Comparison of ENCODE assay signal across 7 worm cellular contexts in genomic region chrX:8640654-8641053, ce11.
TF ChIP-seq lines count a peak whose summit lies in the region.

No protein-coding gene starts in this region.

TF ChIP-seq in whole organism, L1 larva, 84 proteins besides CTCF, POLR2A, EP300 and RAD21 (continues in another document):
- TF ChIP-seq nhr-85 (tag; lab: Kevin White, UChicago) (peak; percentile 38), efl-1 (optimal IDR thresholded peaks at IDR 0.05; lab: Kevin White, UChicago) (no peak), efl-1 (GFP tag; optimal IDR thresholded peaks at IDR 0.05 in 1 of 2; lab: Kevin White, UChicago) (no peak), pag-3 (tag; optimal IDR thresholded peaks at IDR 0.05; lab: Kevin White, UChicago; ENCODE audit: borderline replicate concordance, insufficient read depth) (no peak), mef-2 (tag; optimal IDR thresholded peaks at IDR 0.05; lab: Kevin White, UChicago) (no peak), elt-2 (tag; optimal IDR thresholded peaks at IDR 0.05; lab: Kevin White, UChicago) (peak; percentile 12), vab-15 (tag; optimal IDR thresholded peaks at IDR 0.05; lab: Kevin White, UChicago) (no peak), rnt-1 (tag; optimal IDR thresholded peaks at IDR 0.05; lab: Kevin White, UChicago) (no peak), isw-1 (GFP tag; IDR thresholded peaks at IDR 0.05; lab: Robert Waterston, UW) (no peak), nhr-20 (tag; optimal IDR thresholded peaks at IDR 0.05; lab: Kevin White, UChicago) (peak; percentile 17), lin-35 (GFP tag; optimal IDR thresholded peaks at IDR 0.05; lab: Kevin White, UChicago) (peak in 1 of 2 experiments; percentile 20), fkh-8 (tag; optimal IDR thresholded peaks at IDR 0.05; lab: Kevin White, UChicago) (no peak), skn-1 (tag; optimal IDR thresholded peaks at IDR 0.05; lab: Kevin White, UChicago) (no peak)

TF ChIP-seq in whole organism, L2 larva, 48 proteins besides CTCF, POLR2A, EP300 and RAD21:
- peak; percentile 1 for TF ChIP-seq fos-1 (tag; optimal IDR thresholded peaks at IDR 0.05; lab: Kevin White, UChicago)
- TF ChIP-seq nhr-77 (tag; optimal IDR thresholded peaks at IDR 0.05; lab: Kevin White, UChicago), result no peak
- peak; percentile 13 for TF ChIP-seq sma-3 (GFP tag; optimal IDR thresholded peaks at IDR 0.05; lab: Kevin White, UChicago)
- peak; percentile 18 for TF ChIP-seq sma-9 (GFP tag; optimal IDR thresholded peaks at IDR 0.05; lab: Kevin White, UChicago)
- no peak for TF ChIP-seq sma-9 (tag; optimal IDR thresholded peaks at IDR 0.05; lab: Kevin White, UChicago)
- TF ChIP-seq elt-1 (tag; optimal IDR thresholded peaks at IDR 0.05; lab: Kevin White, UChicago), result no peak
- TF ChIP-seq crh-2 (tag; optimal IDR thresholded peaks at IDR 0.05; lab: Kevin White, UChicago), result peak; percentile 11
- no peak for TF ChIP-seq elt-3 (tag; optimal IDR thresholded peaks at IDR 0.05; lab: Kevin White, UChicago)

TF ChIP-seq in whole organism, L3 larva, 47 proteins besides CTCF, POLR2A, EP300 and RAD21:
- no peak for TF ChIP-seq skn-1 (tag; optimal IDR thresholded peaks at IDR 0.05; lab: Kevin White, UChicago)
- TF ChIP-seq daf-12 (tag; optimal IDR thresholded peaks at IDR 0.05; lab: Kevin White, UChicago), result no peak
- peak; percentile 16 for TF ChIP-seq elt-2 (tag; optimal IDR thresholded peaks at IDR 0.05; lab: Kevin White, UChicago)
- TF ChIP-seq hmg-11 (tag; optimal IDR thresholded peaks at IDR 0.05; lab: Kevin White, UChicago), result no peak
- TF ChIP-seq nhr-43 (tag; optimal IDR thresholded peaks at IDR 0.05; lab: Kevin White, UChicago; ENCODE audit: poor library complexity, severe bottlenecking), result peak; percentile 49
TF ChIP-seq in whole organism, L3 larva: peak in this region for 2.

TF ChIP-seq in whole organism, L4 larva, 104 proteins besides CTCF, POLR2A, EP300 and RAD21 (continues in another document):
- peak; percentile 9 to 81 for TF ChIP-seq daf-16 (GFP tag; optimal IDR thresholded peaks at IDR 0.05; lab: Kevin White, UChicago)
- TF ChIP-seq daf-16 (tag; optimal IDR thresholded peaks at IDR 0.05; lab: Kevin White, UChicago), result peak; percentile 57
- TF ChIP-seq aha-1 (tag; lab: Kevin White, UChicago), result peak; percentile 34
- peak; percentile 62; the same call in 1 of the 2 replicates for TF ChIP-seq mdt-29 (GFP tag; IDR thresholded peaks at IDR 0.05; lab: Robert Waterston, UW)
- TF ChIP-seq ctbp-1 (GFP tag; IDR thresholded peaks at IDR 0.05; lab: Robert Waterston, UW), result 0 out of 2 replicates have a peak, but pooled peaks have one; percentile 40
- 0 out of 2 replicates have a peak, but pooled peaks have one; percentile 57 for TF ChIP-seq arid-1 (GFP tag; conservative IDR thresholded peaks at IDR 0.05; lab: Robert Waterston, UW)
- no peak for TF ChIP-seq ztf-7 (tag; optimal IDR thresholded peaks at IDR 0.05; lab: Kevin White, UChicago)
- TF ChIP-seq zfp-3 (GFP tag; conservative IDR thresholded peaks at IDR 0.05; lab: Robert Waterston, UW), result 0 out of 2 replicates have a peak, but pooled peaks have one; percentile 19
- TF ChIP-seq nhr-102 (tag; optimal IDR thresholded peaks at IDR 0.05; lab: Kevin White, UChicago), result peak; percentile 49
- peak; percentile 65 for TF ChIP-seq ceh-44 (GFP tag; IDR thresholded peaks at IDR 0.05; lab: Robert Waterston, UW)
- peak; percentile 65 for TF ChIP-seq mes-2 (tag; optimal IDR thresholded peaks at IDR 0.05; lab: Kevin White, UChicago; ENCODE audit: poor library complexity, severe bottlenecking)
- no peak for TF ChIP-seq nhr-111 (GFP tag; optimal IDR thresholded peaks at IDR 0.05; lab: Kevin White, UChicago)
- TF ChIP-seq lsy-2 (tag; optimal IDR thresholded peaks at IDR 0.05; lab: Kevin White, UChicago), result no peak
- TF ChIP-seq F26F4.8 (GFP tag; conservative IDR thresholded peaks at IDR 0.05; lab: Robert Waterston, UW), result 0 out of 2 replicates have a peak, but pooled peaks have one; percentile 45
- 0 out of 2 replicates have a peak, but pooled peaks have one; percentile 14 for TF ChIP-seq Y48G9A.11 (GFP tag; IDR thresholded peaks at IDR 0.05; lab: Robert Waterston, UW)

TF ChIP-seq in whole organism, early embryonic, 17 proteins besides CTCF, POLR2A, EP300 and RAD21:
- no peak for TF ChIP-seq ama-1 (optimal IDR thresholded peaks at IDR 0.05; lab: Kevin White, UChicago)
- TF ChIP-seq pes-1 (GFP tag; IDR thresholded peaks at IDR 0.05; lab: Robert Waterston, UW), result peak; percentile 47; the same call in 1 of the 2 replicates
- no peak for TF ChIP-seq tra-4 (tag; optimal IDR thresholded peaks at IDR 0.05; lab: Kevin White, UChicago)
- no peak for TF ChIP-seq scrt-1 (GFP tag; IDR thresholded peaks at IDR 0.05; lab: Robert Waterston, UW)
- TF ChIP-seq flt-1 (GFP tag; IDR thresholded peaks at IDR 0.05; lab: Robert Waterston, UW), result 0 out of 2 replicates have a peak, but pooled peaks have one; percentile 47
- peak; percentile 62; the same call in 1 of the 2 replicates for TF ChIP-seq tbx-11 (GFP tag; IDR thresholded peaks at IDR 0.05; lab: Robert Waterston, UW)
- TF ChIP-seq tbx-37 (GFP tag; conservative IDR thresholded peaks at IDR 0.05; lab: Robert Waterston, UW), result no peak
- TF ChIP-seq F13C5.2 (tag; optimal IDR thresholded peaks at IDR 0.05; lab: Kevin White, UChicago), result no peak
- TF ChIP-seq hmg-4 (GFP tag; optimal IDR thresholded peaks at IDR 0.05; lab: Kevin White, UChicago), result no peak
- no peak for TF ChIP-seq hnd-1 (tag; optimal IDR thresholded peaks at IDR 0.05; lab: Kevin White, UChicago)
- TF ChIP-seq aly-1 (tag; optimal IDR thresholded peaks at IDR 0.05; lab: Kevin White, UChicago), result no peak
- no peak for TF ChIP-seq sea-1 (GFP tag; conservative IDR thresholded peaks at IDR 0.05; lab: Robert Waterston, UW)
- TF ChIP-seq ceh-13 (GFP tag; optimal IDR thresholded peaks at IDR 0.05; lab: Kevin White, UChicago), result no peak
- no peak for TF ChIP-seq ets-7 (tag; optimal IDR thresholded peaks at IDR 0.05; lab: Kevin White, UChicago)
- no peak for TF ChIP-seq B0310.2 (tag; optimal IDR thresholded peaks at IDR 0.05; lab: Kevin White, UChicago)
- no peak for TF ChIP-seq ceh-36 (tag; optimal IDR thresholded peaks at IDR 0.05; lab: Kevin White, UChicago)
- TF ChIP-seq hmbx-1 (tag; optimal IDR thresholded peaks at IDR 0.05; lab: Kevin White, UChicago), result no peak

TF ChIP-seq in whole organism, midembryonic, 9 proteins besides CTCF, POLR2A, EP300 and RAD21:
- TF ChIP-seq flt-1 (GFP tag; IDR thresholded peaks at IDR 0.05; lab: Robert Waterston, UW) (0 out of 2 replicates have a peak, but pooled peaks have one; percentile 39), ztf-23 (GFP tag; IDR thresholded peaks at IDR 0.05; lab: Robert Waterston, UW) (no peak), tab-1 (GFP tag; IDR thresholded peaks at IDR 0.05; lab: Robert Waterston, UW) (0 out of 2 replicates have a peak, but pooled peaks have one; percentile 31)

TF ChIP-seq in whole organism, young adult, 124 proteins besides CTCF, POLR2A, EP300 and RAD21 (continues in another document):
- peak; percentile 51 for TF ChIP-seq ztf-18 (tag; optimal IDR thresholded peaks at IDR 0.05; lab: Kevin White, UChicago)
- no peak for TF ChIP-seq lin-40 (tag; optimal IDR thresholded peaks at IDR 0.05; lab: Kevin White, UChicago)
- TF ChIP-seq F57A8.1 (GFP tag; optimal IDR thresholded peaks at IDR 0.05; lab: Kevin White, UChicago), result no peak
- TF ChIP-seq let-526 (GFP tag; IDR thresholded peaks at IDR 0.05; lab: Robert Waterston, UW), result no peak
- TF ChIP-seq ztf-25 (GFP tag; IDR thresholded peaks at IDR 0.05; lab: Robert Waterston, UW), result peak; percentile 89
- TF ChIP-seq snpc-1.3 (tag; optimal IDR thresholded peaks at IDR 0.05; lab: Kevin White, UChicago; ENCODE audit: insufficient read depth), result peak; percentile 75
- TF ChIP-seq ets-4 (GFP tag; optimal IDR thresholded peaks at IDR 0.05; lab: Kevin White, UChicago), result no peak
- TF ChIP-seq hlh-26 (GFP tag; conservative IDR thresholded peaks at IDR 0.05; lab: Robert Waterston, UW), result no peak
- TF ChIP-seq ztf-3 (GFP tag; optimal IDR thresholded peaks at IDR 0.05; lab: Kevin White, UChicago), result no peak
- no peak for TF ChIP-seq T07F8.4 (tag; optimal IDR thresholded peaks at IDR 0.05; lab: Kevin White, UChicago)
- TF ChIP-seq ztf-28 (GFP tag; IDR thresholded peaks at IDR 0.05; lab: Robert Waterston, UW), result peak; percentile 17; the same call in 1 of the 2 replicates
- TF ChIP-seq F39B2.1 (GFP tag; IDR thresholded peaks at IDR 0.05; lab: Robert Waterston, UW), result no peak
- peak; percentile 60 for TF ChIP-seq him-1 (tag; optimal IDR thresholded peaks at IDR 0.05; lab: Kevin White, UChicago)
- TF ChIP-seq zim-3 (tag; optimal IDR thresholded peaks at IDR 0.05; lab: Kevin White, UChicago), result no peak
- peak; percentile 65 for TF ChIP-seq B0035.1 (tag; optimal IDR thresholded peaks at IDR 0.05; lab: Kevin White, UChicago)
- TF ChIP-seq madf-6 (GFP tag; IDR thresholded peaks at IDR 0.05; lab: Robert Waterston, UW), result peak; percentile 30; the same call in 1 of the 2 replicates
- TF ChIP-seq chd-7 (tag; optimal IDR thresholded peaks at IDR 0.05; lab: Kevin White, UChicago), result no peak
- TF ChIP-seq unc-130 (GFP tag; optimal IDR thresholded peaks at IDR 0.05; lab: Kevin White, UChicago), result peak; percentile 27
- TF ChIP-seq F55B11.4 (tag; optimal IDR thresholded peaks at IDR 0.05; lab: Kevin White, UChicago; ENCODE audit: borderline replicate concordance, insufficient read depth), result no peak
- TF ChIP-seq hmg-20 (GFP tag; IDR thresholded peaks at IDR 0.05; lab: Robert Waterston, UW), result no peak
- no peak for TF ChIP-seq nhr-27 (tag; optimal IDR thresholded peaks at IDR 0.05; lab: Kevin White, UChicago)
- no peak for TF ChIP-seq somi-1 (GFP tag; optimal IDR thresholded peaks at IDR 0.05; lab: Kevin White, UChicago)
- TF ChIP-seq F33H1.4 (GFP tag; IDR thresholded peaks at IDR 0.05; lab: Robert Waterston, UW), result no peak
- TF ChIP-seq dox-1 (GFP tag; IDR thresholded peaks at IDR 0.05; lab: Robert Waterston, UW), result peak; percentile 41; the same call in 1 of the 2 replicates
- no peak for TF ChIP-seq B0019.2 (GFP tag; conservative IDR thresholded peaks at IDR 0.05; lab: Robert Waterston, UW)
- no peak for TF ChIP-seq ztf-6 (GFP tag; IDR thresholded peaks at IDR 0.05; lab: Robert Waterston, UW)
- TF ChIP-seq snpc-4 (GFP tag; optimal IDR thresholded peaks at IDR 0.05; lab: Kevin White, UChicago), result peak; percentile 64
- TF ChIP-seq snpc-4 (tag; optimal IDR thresholded peaks at IDR 0.05; lab: Kevin White, UChicago), result peak in 3 of 4 experiments; percentile 34 to 68 (median 36)
- TF ChIP-seq let-607 (tag; optimal IDR thresholded peaks at IDR 0.05; lab: Kevin White, UChicago), result peak in 1 of 2 experiments; percentile 33
- TF ChIP-seq efl-1 (GFP tag; optimal IDR thresholded peaks at IDR 0.05; lab: Kevin White, UChicago), result no peak
- TF ChIP-seq dpff-1 (tag; optimal IDR thresholded peaks at IDR 0.05; lab: Kevin White, UChicago), result no peak
- no peak for TF ChIP-seq F52B5.7 (tag; optimal IDR thresholded peaks at IDR 0.05; lab: Kevin White, UChicago)
- no peak for TF ChIP-seq fkh-3 (tag; optimal IDR thresholded peaks at IDR 0.05; lab: Kevin White, UChicago)
- TF ChIP-seq mel-28 (tag; optimal IDR thresholded peaks at IDR 0.05; lab: Kevin White, UChicago; ENCODE audit: borderline replicate concordance), result no peak
